Fruit fly (Drosophila melanogaster) Kc167 (cell line): Measurements from ENCODE around the gene CG14205.

Experiments used
- insv ChIP-seq: fragments of >200 bp; optimal IDR thresholded peaks from 3 replicates; lab custom pipeline; 2018; ENCODE audit warnings: missing external identifiers
- ttk ChIP-seq: sonication (Bioruptor generic); optimal IDR thresholded peaks from 2 replicates; lab custom pipeline; 2017; ENCODE audit warnings: missing external identifiers

dm6 chrX:19637002-19637420 lies 44.6 kb downstream of the CG14205 start:
- no peak for TF ChIP-seq insv (lab: Kevin White, UChicago)
- TF ChIP-seq ttk (lab: Kevin White, UChicago): no peak
